Fruit fly (Drosophila melanogaster) whole organism, prepupa: Measurements from ENCODE around the gene Pex7.

ENCODE experiments used
- CG10631 ChIP-seq: fragments of 200-800 bp; sonication (Bioruptor generic); optimal IDR thresholded peaks from 2 replicates; lab custom pipeline; 2016; ENCODE audit warnings: missing biosample characterization, missing genetic modification characterization
- CG10669 ChIP-seq: fragments of 200-800 bp; sonication (Bioruptor generic); optimal IDR thresholded peaks from 3 replicates; lab custom pipeline; 2018; ENCODE audit warnings: missing biosample characterization, mild to moderate bottlenecking, missing genetic modification characterization, moderate library complexity
- CG11294 ChIP-seq: fragments of 200-800 bp; sonication (Bioruptor generic); IDR thresholded peaks from 2 replicates; pipeline ENCODE4 v1.3.6; 2022; ENCODE audit warnings: missing biosample characterization, missing genetic modification characterization
- CG11762 ChIP-seq: fragments of 200-800 bp; sonication (Bioruptor generic); optimal IDR thresholded peaks from 3 replicates; lab custom pipeline; 2016; ENCODE audit warnings: missing biosample characterization, missing genetic modification characterization; ENCODE audit not compliant: insufficient read depth
- CG15336 ChIP-seq: fragments of 200-800 bp; sonication (Bioruptor generic); IDR thresholded peaks from 2 replicates; pipeline ENCODE4 v1.3.6; 2022; ENCODE audit warnings: missing biosample characterization, missing genetic modification characterization
- CG1621 ChIP-seq: fragments of 200-800 bp; sonication (Bioruptor generic); optimal IDR thresholded peaks from 3 replicates; lab custom pipeline; 2018; ENCODE audit warnings: missing biosample characterization, mild to moderate bottlenecking, missing genetic modification characterization
- CG16779 ChIP-seq: fragments of 200-800 bp; sonication (Bioruptor generic); optimal IDR thresholded peaks from 3 replicates; lab custom pipeline; 2017; ENCODE audit warnings: missing biosample characterization, mild to moderate bottlenecking, missing genetic modification characterization
- CG31627 ChIP-seq: fragments of 200-800 bp; sonication (Bioruptor generic); optimal IDR thresholded peaks from 3 replicates; lab custom pipeline; 2016; ENCODE audit warnings: missing biosample characterization, missing genetic modification characterization
- CG32006 ChIP-seq: fragments of 200-800 bp; sonication (Bioruptor generic); optimal IDR thresholded peaks from 3 replicates; lab custom pipeline; 2017; ENCODE audit warnings: missing biosample characterization, mild to moderate bottlenecking, missing genetic modification characterization
- CG3919 ChIP-seq: fragments of 200-800 bp; sonication (Bioruptor generic); optimal IDR thresholded peaks from 3 replicates; lab custom pipeline; 2016; ENCODE audit warnings: missing biosample characterization, missing genetic modification characterization
- CG4318 ChIP-seq: fragments of 200-800 bp; sonication (Bioruptor generic); optimal IDR thresholded peaks from 3 replicates; lab custom pipeline; 2017; ENCODE audit warnings: missing biosample characterization, mild to moderate bottlenecking, missing genetic modification characterization
- CG6163 ChIP-seq: fragments of 200-800 bp; sonication (Bioruptor generic); IDR thresholded peaks from 3 replicates; pipeline ENCODE4 v1.3.6; 2022; ENCODE audit warnings: missing biosample characterization, missing genetic modification characterization
- CG6792 ChIP-seq: fragments of 200-800 bp; sonication (Bioruptor generic); optimal IDR thresholded peaks from 3 replicates; lab custom pipeline; 2016; ENCODE audit warnings: missing biosample characterization, missing genetic modification characterization
- CG6854 ChIP-seq: fragments of 200-800 bp; sonication (Bioruptor generic); optimal IDR thresholded peaks from 2 replicates; lab custom pipeline; 2017; ENCODE audit warnings: missing biosample characterization, mild to moderate bottlenecking, missing genetic modification characterization
- CG7368 ChIP-seq: fragments of 200-800 bp; sonication (Bioruptor generic); optimal IDR thresholded peaks from 3 replicates; lab custom pipeline; 2016; ENCODE audit warnings: missing biosample characterization, missing genetic modification characterization
- CG8319 ChIP-seq: fragments of 200-800 bp; sonication (Bioruptor generic); optimal IDR thresholded peaks from 3 replicates; lab custom pipeline; 2016; ENCODE audit warnings: missing biosample characterization, missing genetic modification characterization
- CG8632 ChIP-seq: fragments of 200-800 bp; sonication (Bioruptor generic); optimal IDR thresholded peaks from 3 replicates; lab custom pipeline; 2016; ENCODE audit warnings: missing biosample characterization, missing genetic modification characterization
- Eip75B ChIP-seq: fragments of 200-800 bp; sonication (Bioruptor generic); optimal IDR thresholded peaks from 3 replicates; lab custom pipeline; 2016; ENCODE audit warnings: missing biosample characterization, missing genetic modification characterization
- Eip78C ChIP-seq: fragments of 200-800 bp; sonication (Bioruptor generic); peaks from one replicate; lab custom pipeline; 2016; ENCODE audit warnings: missing biosample characterization, missing genetic modification characterization
- Eip93F ChIP-seq: fragments of 200-800 bp; sonication (Bioruptor generic); optimal IDR thresholded peaks from 2 replicates; lab custom pipeline; 2016; ENCODE audit warnings: missing biosample characterization, mild to moderate bottlenecking, missing genetic modification characterization
- Ets21C ChIP-seq: fragments of 200-800 bp; sonication (Bioruptor generic); optimal IDR thresholded peaks from 3 replicates; lab custom pipeline; 2016; ENCODE audit warnings: missing biosample characterization, missing genetic modification characterization
- Ets96B ChIP-seq: fragments of 200-800 bp; optimal IDR thresholded peaks from 2 replicates; lab custom pipeline; 2019; ENCODE audit warnings: missing biosample characterization, mild to moderate bottlenecking, missing genetic modification characterization, moderate library complexity
- Gug ChIP-seq: fragments of 200-800 bp; sonication (Bioruptor generic); IDR thresholded peaks from 2 replicates; pipeline ENCODE4 v1.3.6; 2022; ENCODE audit warnings: missing biosample characterization, missing genetic modification characterization
- Hr38 ChIP-seq: sonication (Bioruptor generic); optimal IDR thresholded peaks from 2 replicates; lab custom pipeline; 2016; ENCODE audit warnings: missing biosample characterization, missing genetic modification characterization
- Hr39 ChIP-seq: fragments of 200-800 bp; sonication (Bioruptor generic); optimal IDR thresholded peaks from 2 replicates; lab custom pipeline; 2016; ENCODE audit warnings: missing biosample characterization, missing genetic modification characterization
- Hr4 ChIP-seq: fragments of 200-800 bp; sonication (Bioruptor generic); optimal IDR thresholded peaks from 3 replicates; lab custom pipeline; 2016; ENCODE audit warnings: missing biosample characterization, missing genetic modification characterization
- Lpt ChIP-seq: fragments of 200-800 bp; sonication (Bioruptor generic); optimal IDR thresholded peaks from 3 replicates; lab custom pipeline; 2016; ENCODE audit warnings: missing biosample characterization, missing genetic modification characterization
- Met ChIP-seq: fragments of 200-800 bp; sonication (Bioruptor generic); optimal IDR thresholded peaks from 3 replicates; lab custom pipeline; 2016; ENCODE audit warnings: missing biosample characterization, missing genetic modification characterization
- OdsH ChIP-seq: fragments of 200-800 bp; sonication (Bioruptor generic); optimal IDR thresholded peaks from 3 replicates; lab custom pipeline; 2016; ENCODE audit warnings: missing biosample characterization, missing genetic modification characterization
- Smox ChIP-seq: fragments of 200-800 bp; sonication (Bioruptor generic); optimal IDR thresholded peaks from 3 replicates; lab custom pipeline; 2016; ENCODE audit warnings: missing biosample characterization, missing genetic modification characterization
- Sox102F ChIP-seq: fragments of 200-800 bp; sonication (Bioruptor generic); optimal IDR thresholded peaks from 2 replicates; lab custom pipeline; 2016; ENCODE audit warnings: missing biosample characterization, mild to moderate bottlenecking, missing genetic modification characterization
- Sox14 ChIP-seq: fragments of 200-800 bp; sonication (Bioruptor generic); optimal IDR thresholded peaks from 3 replicates; lab custom pipeline; 2016; ENCODE audit warnings: missing biosample characterization, missing genetic modification characterization
- Sox15 ChIP-seq: fragments of 200-800 bp; sonication (Bioruptor generic); optimal IDR thresholded peaks from 3 replicates; lab custom pipeline; 2016; ENCODE audit warnings: missing biosample characterization, missing genetic modification characterization
- achi ChIP-seq: fragments of 200-800 bp; sonication (Bioruptor generic); optimal IDR thresholded peaks from 3 replicates; lab custom pipeline; 2016; ENCODE audit warnings: missing biosample characterization, missing genetic modification characterization
- cyc ChIP-seq: fragments of 200-800 bp; sonication (Bioruptor generic); optimal IDR thresholded peaks from 3 replicates; lab custom pipeline; 2016; ENCODE audit warnings: missing biosample characterization, missing genetic modification characterization
- dsx ChIP-seq: fragments of 200-800 bp; optimal IDR thresholded peaks from 3 replicates; lab custom pipeline; 2019; ENCODE audit warnings: missing biosample characterization, mild to moderate bottlenecking, missing genetic modification characterization, moderate library complexity; ENCODE audit not compliant: poor library complexity, severe bottlenecking
- eg ChIP-seq: fragments of 200-800 bp; sonication (Bioruptor generic); IDR thresholded peaks from 3 replicates; pipeline ENCODE4 v1.3.6; 2022; ENCODE audit warnings: missing biosample characterization, missing genetic modification characterization
- esn ChIP-seq: fragments of 200-800 bp; sonication (Bioruptor generic); optimal IDR thresholded peaks from 2 replicates; lab custom pipeline; 2016; ENCODE audit warnings: missing biosample characterization, mild to moderate bottlenecking, missing genetic modification characterization, moderate library complexity
- fd59A ChIP-seq: fragments of 200-800 bp; sonication (Bioruptor generic); optimal IDR thresholded peaks from 2 replicates; lab custom pipeline; 2017; ENCODE audit warnings: missing biosample characterization, mild to moderate bottlenecking, missing genetic modification characterization, missing genetic modification reagents
- fd85E ChIP-seq: fragments of 200-800 bp; sonication (Bioruptor generic); optimal IDR thresholded peaks from 3 replicates; lab custom pipeline; 2016; ENCODE audit warnings: missing biosample characterization, missing genetic modification characterization
- fkh ChIP-seq: fragments of 200-800 bp; sonication (Bioruptor generic); optimal IDR thresholded peaks from 3 replicates; lab custom pipeline; 2017; ENCODE audit warnings: missing biosample characterization, mild to moderate bottlenecking, missing genetic modification characterization, moderate library complexity
- net ChIP-seq: fragments of 200-800 bp; sonication (Bioruptor generic); optimal IDR thresholded peaks from 3 replicates; lab custom pipeline; 2016; ENCODE audit warnings: missing biosample characterization, missing genetic modification characterization
- pdm3 ChIP-seq: fragments of 200-800 bp; sonication (Bioruptor generic); optimal IDR thresholded peaks from 3 replicates; lab custom pipeline; 2016; ENCODE audit warnings: missing biosample characterization, missing genetic modification characterization
- salr ChIP-seq, 2 experiments: fragments of 200-800 bp; sonication (Bioruptor generic); optimal IDR thresholded peaks; 3 replicates each; lab custom pipeline; 2016 to 2018; ENCODE audit warnings: missing biosample characterization in 2 of 2, missing genetic modification characterization in 2 of 2, mild to moderate bottlenecking in 1 of 2
- spab ChIP-seq: fragments of 200-800 bp; sonication (Bioruptor generic); optimal IDR thresholded peaks from 2 replicates; lab custom pipeline; 2017; ENCODE audit warnings: missing biosample characterization, mild to moderate bottlenecking, missing genetic modification characterization, missing genetic modification reagents
- ss ChIP-seq, 2 experiments: fragments of 200-800 bp; sonication (Bioruptor generic); optimal IDR thresholded peaks; 2 replicates in 1 of 2; 3 replicates in 1 of 2; lab custom pipeline; 2017 to 2018; ENCODE audit warnings: mild to moderate bottlenecking in 2 of 2, missing biosample characterization in 2 of 2, missing genetic modification characterization in 2 of 2, moderate library complexity in 1 of 2
- svp ChIP-seq: fragments of 200-800 bp; sonication (Bioruptor generic); peaks from one replicate; lab custom pipeline; 2016; ENCODE audit warnings: missing biosample characterization, missing genetic modification characterization
- vri ChIP-seq: fragments of 200-800 bp; sonication (Bioruptor generic); optimal IDR thresholded peaks from 3 replicates; lab custom pipeline; 2016; ENCODE audit warnings: missing biosample characterization, mild to moderate bottlenecking, missing genetic modification characterization

Pex7 gene

dm6 chr3L:8686646-8687045, 39.7 kb downstream of the Pex7 start:
- TF ChIP-seq Lpt (GFP tag; lab: Kevin White, UChicago): no peak
- TF ChIP-seq CG16779: no peak
- no peak for TF ChIP-seq svp (GFP tag; lab: Kevin White, UChicago)
- TF ChIP-seq eg (GFP tag; lab: Robert Waterston, UW): no peak

- TF ChIP-seq Eip93F (GFP tag; lab: Kevin White, UChicago) (no peak), net (GFP tag; lab: Kevin White, UChicago) (no peak), CG10669 (GFP tag; lab: Kevin White, UChicago) (no peak), CG6854 (GFP tag; lab: Kevin White, UChicago) (peak; percentile 0), ss (GFP tag; optimal IDR thresholded peaks at IDR 0.05; lab: Kevin White, UChicago) (peak in 1 of 2 experiments; percentile 16), CG16779 (no peak), Hr4 (GFP tag; lab: Kevin White, UChicago) (no peak), Sox14 (GFP tag; lab: Kevin White, UChicago) (no peak), Sox102F (GFP tag; lab: Kevin White, UChicago) (peak; percentile 20), Ets96B (tag; lab: Kevin White, UChicago) (no peak), CG8319 (GFP tag; lab: Kevin White, UChicago) (no peak), spab (GFP tag; lab: Kevin White, UChicago) (no peak), Ets21C (no peak), CG31627 (GFP tag; lab: Kevin White, UChicago) (no peak), CG6163 (GFP tag; lab: Robert Waterston, UW) (no peak; the same call in 2 of the 3 replicates), CG15336 (GFP tag; lab: Robert Waterston, UW) (no peak), Eip75B (GFP tag; lab: Kevin White, UChicago) (no peak), salr (GFP tag; optimal IDR thresholded peaks at IDR 0.05; lab: Kevin White, UChicago) (no peak), pdm3 (no peak), cyc (GFP tag; lab: Kevin White, UChicago) (no peak), CG11294 (no peak), CG11762 (GFP tag; lab: Kevin White, UChicago) (no peak), achi (no peak), fkh (GFP tag; lab: Kevin White, UChicago) (peak; percentile 39), dsx (GFP tag; lab: Kevin White, UChicago) (no peak), CG4318 (GFP tag; lab: Kevin White, UChicago) (no peak), esn (GFP tag; lab: Kevin White, UChicago) (peak; percentile 9), CG1621 (no peak), OdsH (GFP tag; lab: Kevin White, UChicago) (no peak), CG10631 (no peak), CG32006 (no peak), Hr38 (GFP tag; lab: Kevin White, UChicago) (no peak), Smox (GFP tag; lab: Kevin White, UChicago) (no peak), Lpt (GFP tag; lab: Kevin White, UChicago) (no peak), fd59A (GFP tag; lab: Kevin White, UChicago) (no peak), vri (GFP tag; lab: Kevin White, UChicago) (peak; percentile 68), CG7368 (no peak), CG6792 (no peak), CG8632 (GFP tag; lab: Kevin White, UChicago) (peak; percentile 13), Eip78C (GFP tag; lab: Kevin White, UChicago) (peak; percentile 67), svp (GFP tag; lab: Kevin White, UChicago) (peak; percentile 87), Gug (GFP tag; lab: Robert Waterston, UW) (no peak), Hr39 (no peak), fd85E (GFP tag; lab: Kevin White, UChicago) (no peak), Sox15 (GFP tag; lab: Kevin White, UChicago) (no peak), CG3919 (GFP tag; lab: Kevin White, UChicago) (no peak), Met (GFP tag; lab: Kevin White, UChicago) (no peak)
Measured at dm6 chr3L:8688694-8689291, 41.8 kb downstream of the Pex7 start.
